Fruit fly (Drosophila melanogaster): ENCODE results near the gene CG5013.

Gene CG5013

DNA sequence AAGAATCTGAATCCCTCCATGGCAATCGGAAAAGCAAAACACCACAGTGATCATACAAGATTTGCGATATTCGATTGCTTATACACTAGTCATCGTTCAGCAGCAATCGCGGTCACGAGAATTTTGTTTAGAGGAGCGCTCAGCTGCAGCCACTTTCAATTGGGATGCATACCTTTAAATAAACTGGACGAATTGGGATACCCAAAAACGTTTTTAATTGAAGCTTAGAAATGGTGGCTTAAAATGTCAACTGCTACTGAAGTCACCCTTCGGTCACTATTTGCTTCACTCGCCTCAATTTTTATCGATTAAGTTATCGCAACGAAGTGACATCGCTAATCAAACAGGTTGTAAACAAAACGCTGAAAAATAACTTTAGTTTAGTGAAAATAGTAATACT is at the start of gene CG5013, which contains the start of gene IKKbeta:
Gene CG5013 (plus strand): TSS at position 302 of the 400 bp plus-strand sequence.
Gene IKKbeta (minus strand): TSS at position 53 of the 400 bp plus-strand sequence.
- TF ChIP-seq fd96Ca (GFP tag; IDR thresholded peaks at IDR 0.05) (peak; percentile 44; the same call in 1 of the 3 replicates), D1 (tag; optimal IDR thresholded peaks at IDR 0.05) (no peak), EcR (GFP tag; optimal IDR thresholded peaks at IDR 0.05) (no peak), CG34367 (tag; optimal IDR thresholded peaks at IDR 0.05) (peak; percentile 21), gl (tag; optimal IDR thresholded peaks at IDR 0.05) (no peak), CG10348 (GFP tag; IDR thresholded peaks at IDR 0.05) (no peak), CG15710 (tag; optimal IDR thresholded peaks at IDR 0.05) (peak; percentile 39), CG13204 (GFP tag; optimal IDR thresholded peaks at IDR 0.05) (no peak), CG32121 (GFP tag; IDR thresholded peaks at IDR 0.05) (peak; percentile 47; the same call in 1 of the 2 replicates), CG8159 (tag; optimal IDR thresholded peaks at IDR 0.05) (peak; percentile 48), CG8301 (tag; optimal IDR thresholded peaks at IDR 0.05) (no peak), CG14655 (GFP tag; optimal IDR thresholded peaks at IDR 0.05) (no peak), Ets98B (GFP tag; IDR thresholded peaks at IDR 0.05) (no peak; the same call in 1 of the 2 replicates), CG9948 (tag; optimal IDR thresholded peaks at IDR 0.05) (no peak), Snoo (tag; optimal IDR thresholded peaks at IDR 0.05) (peak; percentile 37), CG17806 (tag; optimal IDR thresholded peaks at IDR 0.05) (peak; percentile 14), CG12605 (GFP tag; IDR thresholded peaks at IDR 0.05) (no peak), Pif1A (GFP tag; optimal IDR thresholded peaks at IDR 0.05) (no peak), rn (GFP tag; IDR thresholded peaks at IDR 0.05) (no peak; the same call in 1 of the 2 replicates), CG4496 (GFP tag; IDR thresholded peaks at IDR 0.05) (0 out of 3 replicates have a peak, but pooled peaks have one; percentile 12), Pif1B (GFP tag; optimal IDR thresholded peaks at IDR 0.05) (no peak)

DNA sequence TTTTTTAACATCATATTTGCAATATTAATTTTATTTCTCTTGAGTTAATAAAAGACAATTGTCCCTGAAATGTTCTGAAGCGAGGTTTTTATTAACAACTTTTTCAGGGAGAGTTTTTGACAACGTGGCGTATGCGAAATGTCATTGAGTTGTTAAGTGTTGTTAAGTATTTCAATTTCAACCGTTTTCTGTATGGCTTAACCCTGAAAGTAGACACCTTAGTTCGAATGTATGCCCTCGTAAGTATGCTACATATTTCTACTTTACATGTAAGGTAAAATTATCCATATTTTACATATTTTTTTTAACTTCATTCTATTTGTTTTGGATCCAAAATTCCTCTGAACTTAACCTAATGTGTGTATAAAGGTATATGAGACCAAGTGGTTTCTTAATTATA is 45.5 kb upstream of the CG5013 start:
- TF ChIP-seq CG8301 (tag; optimal IDR thresholded peaks at IDR 0.05) = no peak
- TF ChIP-seq CG10348 (GFP tag; IDR thresholded peaks at IDR 0.05) = no peak
- no peak for TF ChIP-seq Ets98B (GFP tag; IDR thresholded peaks at IDR 0.05)

DNA sequence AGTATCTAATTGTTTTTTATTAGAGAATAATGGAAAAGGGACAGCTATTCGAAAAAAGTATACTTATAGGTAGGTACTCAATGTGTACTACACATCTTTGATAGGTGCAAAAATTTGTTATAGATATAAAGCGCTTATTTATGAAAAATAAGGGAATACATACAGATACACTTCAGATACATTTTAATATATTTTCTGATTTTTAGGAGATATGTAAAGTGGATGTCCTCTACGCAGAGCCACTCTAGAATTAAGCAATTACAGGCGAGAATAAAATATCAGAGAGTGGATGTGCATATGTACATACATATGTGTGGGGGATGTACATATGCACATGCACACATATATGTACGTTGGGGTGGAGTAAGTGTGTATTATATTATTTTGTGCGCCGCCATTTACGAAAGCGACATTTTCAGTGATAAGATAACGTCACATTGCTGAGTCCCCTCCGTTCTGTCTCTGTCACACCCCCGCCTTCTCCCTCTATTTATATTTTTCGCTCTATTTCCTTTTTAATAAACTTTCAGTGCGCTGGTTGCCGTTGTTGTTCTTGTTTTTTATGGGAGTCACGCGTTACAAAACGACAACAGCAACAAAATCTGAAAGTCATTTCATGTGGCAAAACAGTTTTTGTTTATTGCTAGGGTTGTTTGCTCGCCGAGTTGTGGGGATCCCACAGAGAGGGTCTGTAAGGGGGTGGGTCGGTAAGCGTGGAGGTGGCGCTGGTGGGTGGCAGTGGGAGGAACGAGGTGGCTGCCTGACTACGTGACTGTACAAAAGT is 44.6 kb upstream of the CG5013 start:
- TF ChIP-seq Pif1B (GFP tag; optimal IDR thresholded peaks at IDR 0.05) (no peak), CG34367 (tag; optimal IDR thresholded peaks at IDR 0.05) (no peak), CG8159 (tag; optimal IDR thresholded peaks at IDR 0.05) (peak; percentile 49), CG15710 (tag; optimal IDR thresholded peaks at IDR 0.05) (no peak), Ets98B (GFP tag; IDR thresholded peaks at IDR 0.05) (peak; percentile 19; the same call in 1 of the 2 replicates), gl (tag; optimal IDR thresholded peaks at IDR 0.05) (no peak), Snoo (tag; optimal IDR thresholded peaks at IDR 0.05) (no peak), EcR (GFP tag; optimal IDR thresholded peaks at IDR 0.05) (no peak), Pif1A (GFP tag; optimal IDR thresholded peaks at IDR 0.05) (no peak), CG8301 (tag; optimal IDR thresholded peaks at IDR 0.05) (no peak), CG32121 (GFP tag; IDR thresholded peaks at IDR 0.05) (no peak), CG17806 (tag; optimal IDR thresholded peaks at IDR 0.05) (no peak), CG4496 (GFP tag; IDR thresholded peaks at IDR 0.05) (no peak), CG13204 (GFP tag; optimal IDR thresholded peaks at IDR 0.05) (no peak), CG9948 (tag; optimal IDR thresholded peaks at IDR 0.05) (no peak), CG12605 (GFP tag; IDR thresholded peaks at IDR 0.05) (0 out of 2 replicates have a peak, but pooled peaks have one; percentile 23), fd96Ca (GFP tag; IDR thresholded peaks at IDR 0.05) (0 out of 3 replicates have a peak, but pooled peaks have one; percentile 43), CG14655 (GFP tag; optimal IDR thresholded peaks at IDR 0.05) (no peak), rn (GFP tag; IDR thresholded peaks at IDR 0.05) (no peak), CG10348 (GFP tag; IDR thresholded peaks at IDR 0.05) (no peak), D1 (tag; optimal IDR thresholded peaks at IDR 0.05) (no peak)

DNA sequence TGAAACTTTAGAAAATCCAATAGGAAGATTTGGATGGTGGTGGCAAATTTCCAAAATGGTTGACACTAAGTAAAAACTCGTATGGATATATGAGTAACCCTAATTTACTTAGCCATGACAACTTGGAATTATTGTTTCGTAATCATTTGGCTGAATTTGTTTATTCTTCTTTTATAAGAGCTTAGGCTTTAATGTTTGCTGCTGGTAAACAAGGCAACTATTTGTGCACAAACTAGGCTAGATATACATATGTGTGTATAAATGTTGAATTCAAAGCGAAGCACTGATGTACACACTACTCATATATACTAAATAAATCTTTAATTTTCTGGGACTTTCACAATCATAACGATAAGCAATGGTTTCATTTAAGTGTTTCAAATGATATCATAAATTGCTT is 43.5 kb upstream of the CG5013 start:
- TF ChIP-seq CG13204 (GFP tag; optimal IDR thresholded peaks at IDR 0.05) (no peak), CG15710 (tag; optimal IDR thresholded peaks at IDR 0.05) (no peak), EcR (GFP tag; optimal IDR thresholded peaks at IDR 0.05) (no peak)

DNA sequence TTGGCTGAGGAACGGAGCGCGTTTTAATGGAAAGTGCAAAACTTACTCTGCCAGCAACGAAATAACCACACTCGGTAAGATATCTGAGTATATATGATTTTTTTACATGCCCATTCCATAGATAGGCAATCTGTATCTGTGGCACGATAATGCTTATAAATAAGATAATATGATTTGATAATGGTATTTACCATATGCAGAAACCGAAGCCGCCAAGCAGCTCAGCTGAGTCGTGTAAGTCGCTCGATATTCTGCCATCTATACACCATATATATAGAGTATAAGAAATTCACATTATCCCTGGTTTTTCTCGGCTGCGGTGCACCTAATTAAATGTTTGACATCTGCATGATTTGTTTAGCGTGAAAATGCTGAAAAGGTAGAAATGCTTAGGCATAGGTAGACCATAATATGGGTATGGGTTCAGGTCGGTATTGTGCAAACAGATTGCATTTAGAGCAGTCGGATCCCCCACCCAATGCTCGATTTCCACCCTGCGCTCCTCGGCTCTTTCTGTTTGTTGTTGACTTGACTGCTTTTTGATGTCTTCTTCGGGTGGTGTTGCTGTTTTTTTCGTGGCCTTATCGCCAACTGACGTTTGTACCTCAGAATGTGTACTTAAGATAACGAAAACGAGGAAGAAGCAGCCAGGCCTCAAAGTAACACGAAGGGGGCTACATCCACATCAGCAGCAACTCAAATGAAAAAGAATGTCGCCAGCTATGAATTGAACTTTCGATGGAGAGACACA is 42.5 kb upstream of the CG5013 start:
- TF ChIP-seq CG10348 (GFP tag; IDR thresholded peaks at IDR 0.05) = no peak
- no peak for TF ChIP-seq CG13204 (GFP tag; optimal IDR thresholded peaks at IDR 0.05)
- TF ChIP-seq CG8159 (tag; optimal IDR thresholded peaks at IDR 0.05) = no peak
- TF ChIP-seq CG8301 (tag; optimal IDR thresholded peaks at IDR 0.05) = no peak
- no peak for TF ChIP-seq CG14655 (GFP tag; optimal IDR thresholded peaks at IDR 0.05)
- TF ChIP-seq CG17806 (tag; optimal IDR thresholded peaks at IDR 0.05) = no peak

DNA sequence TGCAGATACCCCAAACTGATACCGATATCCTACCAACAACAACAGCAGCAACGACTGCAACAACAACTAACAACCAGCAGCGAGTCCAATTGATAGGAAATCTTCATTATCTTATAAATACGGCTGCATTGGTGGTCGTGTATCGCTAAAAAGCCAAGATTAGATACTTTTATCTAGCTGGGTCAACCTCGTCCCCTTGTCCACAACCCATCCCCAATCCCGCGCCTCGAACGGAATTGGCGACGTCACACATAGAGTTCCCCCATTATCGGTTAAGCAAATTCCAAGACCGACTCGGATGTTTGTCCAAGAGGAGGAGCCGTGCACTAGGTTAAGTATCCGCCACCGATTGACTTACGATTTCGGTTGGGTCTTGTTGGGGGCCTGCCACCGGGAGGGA is 41.2 kb upstream of the CG5013 start:
- TF ChIP-seq CG34367 (tag; optimal IDR thresholded peaks at IDR 0.05) (no peak), CG13204 (GFP tag; optimal IDR thresholded peaks at IDR 0.05) (no peak), rn (GFP tag; IDR thresholded peaks at IDR 0.05) (no peak), CG14655 (GFP tag; optimal IDR thresholded peaks at IDR 0.05) (no peak), Snoo (tag; optimal IDR thresholded peaks at IDR 0.05) (no peak), CG10348 (GFP tag; IDR thresholded peaks at IDR 0.05) (no peak), CG8301 (tag; optimal IDR thresholded peaks at IDR 0.05) (no peak), D1 (tag; optimal IDR thresholded peaks at IDR 0.05) (no peak), CG32121 (GFP tag; IDR thresholded peaks at IDR 0.05) (no peak), CG4496 (GFP tag; IDR thresholded peaks at IDR 0.05) (no peak), Pif1B (GFP tag; optimal IDR thresholded peaks at IDR 0.05) (no peak), CG15710 (tag; optimal IDR thresholded peaks at IDR 0.05) (no peak), EcR (GFP tag; optimal IDR thresholded peaks at IDR 0.05) (no peak), Pif1A (GFP tag; optimal IDR thresholded peaks at IDR 0.05) (no peak), fd96Ca (GFP tag; IDR thresholded peaks at IDR 0.05) (no peak)

Data from whole organism, pupa.